Worm (Caenorhabditis elegans) whole organism, L1 larva: Measurements from ENCODE around the gene fbxc-26.

ENCODE experiments used
- blmp-1 ChIP-seq: fragments of 150-350 bp; optimal IDR thresholded peaks from 2 replicates; lab custom pipeline; 2014; ENCODE audit warnings: missing biosample characterization, missing genetic modification characterization
- egl-13 ChIP-seq: sonication (generic microtip); optimal IDR thresholded peaks from 2 replicates; lab custom pipeline; 2016; ENCODE audit warnings: missing genotype, missing genetic modification reagents, missing genetic modification characterization, missing compliant biosample characterization
- fos-1 ChIP-seq: fragments of 150-350 bp; optimal IDR thresholded peaks from 2 replicates; lab custom pipeline; 2014; ENCODE audit warnings: missing biosample characterization, missing genetic modification characterization
- lin-13 ChIP-seq: fragments of 150-350 bp; optimal IDR thresholded peaks from 2 replicates; lab custom pipeline; 2014; ENCODE audit warnings: missing biosample characterization, missing genetic modification reagents, missing genetic modification characterization
- mdl-1 ChIP-seq, 2 experiments: fragments of 150-350 bp; optimal IDR thresholded peaks; 2 replicates each; lab custom pipeline; 2014 to 2017; ENCODE audit warnings: missing biosample characterization in 2 of 2, missing genetic modification characterization in 2 of 2, inconsistent platforms in 1 of 2
- mep-1 ChIP-seq: fragments of 150-350 bp; optimal IDR thresholded peaks from 2 replicates; lab custom pipeline; 2014; ENCODE audit warnings: missing biosample characterization, missing genetic modification characterization
- nhr-237 ChIP-seq: fragments of 150-350 bp; optimal IDR thresholded peaks from 2 replicates; lab custom pipeline; 2014; ENCODE audit warnings: missing biosample characterization, missing genetic modification characterization
- nhr-28 ChIP-seq: fragments of 150-350 bp; optimal IDR thresholded peaks from 2 replicates; lab custom pipeline; 2014; ENCODE audit warnings: missing biosample characterization, missing genetic modification characterization
- nhr-77 ChIP-seq: fragments of 150-350 bp; optimal IDR thresholded peaks from 2 replicates; lab custom pipeline; 2014; ENCODE audit warnings: missing biosample characterization, missing genetic modification characterization
- sup-37 ChIP-seq: fragments of 200-800 bp; sonication (Bioruptor generic); optimal IDR thresholded peaks from 2 replicates; lab custom pipeline; 2018; ENCODE audit warnings: mild to moderate bottlenecking, missing genetic modification characterization, missing compliant biosample characterization
- unc-130 ChIP-seq: fragments of 150-350 bp; optimal IDR thresholded peaks from 2 replicates; lab custom pipeline; 2017; ENCODE audit warnings: missing biosample characterization, missing genetic modification characterization, inconsistent platforms
- unc-62 ChIP-seq: fragments of 150-350 bp; optimal IDR thresholded peaks from 2 replicates; lab custom pipeline; 2014; ENCODE audit warnings: missing biosample characterization, missing genetic modification reagents, missing genetic modification characterization
- zag-1 ChIP-seq: fragments of 150-350 bp; optimal IDR thresholded peaks from 2 replicates; lab custom pipeline; 2014; ENCODE audit warnings: missing biosample characterization, missing genetic modification characterization
- ztf-4 ChIP-seq: fragments of 150-350 bp; optimal IDR thresholded peaks from 2 replicates; lab custom pipeline; 2014; ENCODE audit warnings: missing biosample characterization, missing genetic modification characterization

DNA sequence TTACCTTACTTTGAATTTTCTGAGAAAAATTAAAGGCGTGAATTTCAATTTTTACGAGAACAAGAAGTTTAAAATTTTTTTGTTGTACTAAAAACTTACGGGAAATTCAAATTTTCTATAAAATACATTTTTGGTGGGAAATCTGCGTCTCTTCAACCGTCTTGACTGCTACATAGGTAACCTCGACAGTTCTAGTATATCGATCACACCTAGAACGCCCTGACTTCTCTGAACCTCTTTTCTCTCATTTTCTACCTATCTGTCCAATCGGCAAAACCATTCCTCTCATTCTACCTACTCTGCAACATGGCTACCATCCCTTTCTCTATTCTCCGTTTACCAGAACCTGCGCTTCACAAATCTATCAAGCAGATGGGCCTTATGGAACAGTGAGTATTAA is 10.7 kb downstream of the fbxc-26 start, which contains the start of gene fbxb-25:
- no peak for TF ChIP-seq ztf-4
- TF ChIP-seq lin-13 (GFP tag; lab: Kevin White, UChicago): no peak
- no peak for TF ChIP-seq nhr-28 (tag; lab: Kevin White, UChicago)
- no peak for TF ChIP-seq sup-37 (GFP tag; lab: Kevin White, UChicago)
- no peak for TF ChIP-seq nhr-237 (tag; lab: Kevin White, UChicago)
- TF ChIP-seq nhr-77 (tag; lab: Kevin White, UChicago): no peak
- no peak for TF ChIP-seq unc-130 (tag; lab: Kevin White, UChicago)
- no peak for TF ChIP-seq egl-13 (tag; lab: Kevin White, UChicago)
- no peak for TF ChIP-seq fos-1 (tag; lab: Kevin White, UChicago)
- TF ChIP-seq blmp-1 (tag; lab: Kevin White, UChicago): no peak
- TF ChIP-seq zag-1: no peak
- no peak for TF ChIP-seq mdl-1 (tag; optimal IDR thresholded peaks at IDR 0.05; lab: Kevin White, UChicago)
- no peak for TF ChIP-seq unc-62
- no peak for TF ChIP-seq mep-1
